Worm (Caenorhabditis elegans) whole organism, L1 larva: ENCODE data around the gene srb-17.

Experiments used
- fkh-10 ChIP-seq: sonication (generic microtip); optimal IDR thresholded peaks from 2 replicates; lab custom pipeline; 2017; ENCODE audit warnings: missing biosample characterization, missing genetic modification reagents, missing genetic modification characterization
- nhr-28 ChIP-seq: fragments of 150-350 bp; optimal IDR thresholded peaks from 2 replicates; lab custom pipeline; 2014; ENCODE audit warnings: missing biosample characterization, missing genetic modification characterization
- pax-3 ChIP-seq: fragments of 200-800 bp; sonication (Bioruptor generic); optimal IDR thresholded peaks from 2 replicates; lab custom pipeline; 2018; ENCODE audit warnings: mild to moderate bottlenecking, missing genetic modification characterization, moderate library complexity, missing compliant biosample characterization

DNA sequence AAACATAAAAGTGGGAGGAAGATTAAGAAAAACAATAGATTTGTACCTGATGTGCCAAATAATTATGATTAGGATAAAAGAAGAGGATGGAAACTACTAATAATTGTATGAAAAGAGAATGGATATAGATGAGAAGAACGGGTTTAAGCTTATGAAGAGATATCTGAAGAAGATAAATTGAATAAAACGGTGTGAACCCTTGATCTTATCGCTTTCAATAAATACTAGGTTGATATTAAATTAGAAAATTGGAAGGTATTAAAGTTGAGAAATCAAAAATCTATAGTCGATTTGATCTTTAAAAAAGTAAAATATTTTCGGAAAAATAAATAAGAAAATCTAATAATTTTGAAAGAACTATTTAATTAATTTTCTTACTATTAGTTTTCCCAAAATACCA, 7.2 kb downstream of the srb-17 start, which contains the start of gene F13B12.4:
- TF ChIP-seq pax-3 (tag; lab: Kevin White, UChicago) (no peak), nhr-28 (tag; lab: Kevin White, UChicago) (no peak), fkh-10 (GFP tag; lab: Kevin White, UChicago) (no peak)
